Worm (Caenorhabditis elegans): ENCODE results near the gene his-40.

ce11 chrX:7329601-7330000 is 19.7 kb downstream of the his-40 start, which contains the start of gene ttr-59:
- no peak for TF ChIP-seq pes-1 (GFP tag; IDR thresholded peaks at IDR 0.05)
- no peak for TF ChIP-seq aly-1 (tag; optimal IDR thresholded peaks at IDR 0.05)
- TF ChIP-seq tbx-37 (GFP tag; conservative IDR thresholded peaks at IDR 0.05) = no peak
- no peak for TF ChIP-seq ama-1 (optimal IDR thresholded peaks at IDR 0.05)
- no peak for TF ChIP-seq ets-7 (tag; optimal IDR thresholded peaks at IDR 0.05)
- no peak for TF ChIP-seq hnd-1 (tag; optimal IDR thresholded peaks at IDR 0.05)
- no peak for TF ChIP-seq ceh-36 (tag; optimal IDR thresholded peaks at IDR 0.05)
- no peak for TF ChIP-seq F13C5.2 (tag; optimal IDR thresholded peaks at IDR 0.05)
- TF ChIP-seq flt-1 (GFP tag; IDR thresholded peaks at IDR 0.05) = no peak
- TF ChIP-seq B0310.2 (tag; optimal IDR thresholded peaks at IDR 0.05) = no peak
- no peak for TF ChIP-seq hmg-4 (GFP tag; optimal IDR thresholded peaks at IDR 0.05)
- no peak for TF ChIP-seq tra-4 (tag; optimal IDR thresholded peaks at IDR 0.05)
- TF ChIP-seq ceh-13 (GFP tag; optimal IDR thresholded peaks at IDR 0.05) = no peak
- no peak for TF ChIP-seq scrt-1 (GFP tag; IDR thresholded peaks at IDR 0.05)

All from whole organism, early embryonic.